Worm (Caenorhabditis elegans) whole organism, L4/young adult: ENCODE data around the gene srx-95.

Experiments used
- W03F9.2 ChIP-seq: fragments of 150-350 bp; optimal IDR thresholded peaks from 2 replicates; lab custom pipeline; 2014; ENCODE audit warnings: missing biosample characterization, missing genetic modification characterization
- him-1 ChIP-seq: sonication (generic microtip); optimal IDR thresholded peaks from 2 replicates; lab custom pipeline; 2016; ENCODE audit warnings: missing genotype, missing genetic modification reagents, missing genetic modification characterization, missing compliant biosample characterization

DNA sequence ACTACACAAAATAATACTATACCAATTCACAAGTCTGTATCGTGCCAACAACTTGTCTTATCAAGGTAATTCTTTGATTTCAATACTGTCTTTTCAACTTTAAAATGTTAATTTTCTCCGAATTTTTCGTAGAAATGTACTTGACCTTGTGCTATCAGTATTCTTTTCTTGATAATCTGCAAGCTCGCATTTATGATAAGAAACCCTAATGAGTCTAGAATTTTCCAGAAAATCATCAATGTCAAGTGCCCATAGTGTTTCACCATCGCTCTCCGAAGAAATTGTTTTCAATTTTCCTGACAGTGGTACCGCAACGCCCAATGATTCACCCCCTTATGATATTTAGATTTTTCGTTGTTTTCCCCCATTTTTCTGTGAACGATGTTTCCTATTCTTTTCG, 26.7 kb upstream of the srx-95 start:
- TF ChIP-seq him-1 (tag; lab: Kevin White, UChicago) (no peak), W03F9.2 (no peak)
